Fruit fly (Drosophila melanogaster) whole organism, embryonic: ENCODE measurements around the gene gpp.

ENCODE experiments used
- Atf-2 ChIP-seq: fragments of 200-800 bp; sonication (Bioruptor generic); optimal IDR thresholded peaks from 2 replicates; lab custom pipeline; 2016; ENCODE audit warnings: missing biosample characterization, missing genetic modification characterization
- B-H2 ChIP-seq: fragments of 200-800 bp; sonication (Bioruptor generic); optimal IDR thresholded peaks from 2 replicates; lab custom pipeline; 2018; ENCODE audit warnings: missing biosample characterization, mild to moderate bottlenecking, missing genetic modification characterization
- CG1024 ChIP-seq: fragments of 200-800 bp; sonication (Bioruptor generic); IDR thresholded peaks from 2 replicates; pipeline ENCODE4 v1.3.6; 2022; ENCODE audit warnings: missing biosample characterization, missing genetic modification characterization
- CG10654 ChIP-seq: fragments of 200-800 bp; sonication (Bioruptor generic); optimal IDR thresholded peaks from 2 replicates; lab custom pipeline; 2016; ENCODE audit warnings: missing biosample characterization, missing genetic modification characterization
- CG1233 ChIP-seq: fragments of 200-800 bp; sonication (Bioruptor generic); optimal IDR thresholded peaks from 4 replicates; lab custom pipeline; 2018; ENCODE audit warnings: missing biosample characterization, mild to moderate bottlenecking, missing genetic modification characterization
- CG13775 ChIP-seq: fragments of 200-800 bp; sonication (Bioruptor generic); optimal IDR thresholded peaks from 3 replicates; lab custom pipeline; 2017; ENCODE audit warnings: missing biosample characterization, mild to moderate bottlenecking, missing genetic modification characterization
- CG14965 ChIP-seq: fragments of 200-800 bp; sonication (Bioruptor generic); optimal IDR thresholded peaks from 2 replicates; lab custom pipeline; 2016; ENCODE audit warnings: missing biosample characterization, missing genetic modification characterization, borderline replicate concordance
- CG1529 ChIP-seq: fragments of 200-800 bp; sonication (Bioruptor generic); optimal IDR thresholded peaks from 3 replicates; lab custom pipeline; 2018; ENCODE audit warnings: missing biosample characterization, missing genetic modification characterization
- CG1647 ChIP-seq: fragments of 200-800 bp; sonication (Bioruptor generic); optimal IDR thresholded peaks from 3 replicates; lab custom pipeline; 2016; ENCODE audit warnings: missing biosample characterization, missing genetic modification characterization
- CG17612 ChIP-seq: fragments of 200-800 bp; sonication (Bioruptor generic); IDR thresholded peaks from 2 replicates; pipeline ENCODE4 v1.3.6; 2022; ENCODE audit warnings: missing biosample characterization, missing genetic modification characterization
- CG30020 ChIP-seq: fragments of 200-800 bp; optimal IDR thresholded peaks from 2 replicates; lab custom pipeline; 2019; ENCODE audit warnings: missing biosample characterization, mild to moderate bottlenecking, missing genetic modification characterization, moderate library complexity
- CG30403 ChIP-seq: fragments of 200-800 bp; sonication (Bioruptor generic); optimal IDR thresholded peaks from 3 replicates; lab custom pipeline; 2016; ENCODE audit warnings: missing biosample characterization, missing genetic modification characterization
- CG32772 ChIP-seq: fragments of 200-800 bp; sonication (Bioruptor generic); IDR thresholded peaks from 2 replicates; pipeline ENCODE4 v1.3.6; 2022; ENCODE audit warnings: missing biosample characterization, missing genetic modification characterization
- CG43689 ChIP-seq: fragments of 200-800 bp; sonication (Bioruptor generic); IDR thresholded peaks from 2 replicates; pipeline ENCODE4 v1.3.6; 2022; ENCODE audit warnings: missing biosample characterization, missing genetic modification characterization
- CrebB ChIP-seq: fragments of 200-800 bp; sonication (Bioruptor generic); optimal IDR thresholded peaks from 3 replicates; lab custom pipeline; 2018; ENCODE audit warnings: missing biosample characterization, mild to moderate bottlenecking, missing genetic modification characterization
- Dad ChIP-seq: fragments of 200-800 bp; sonication (Bioruptor generic); optimal IDR thresholded peaks from 3 replicates; lab custom pipeline; 2016; ENCODE audit warnings: missing biosample characterization, missing genetic modification characterization
- Dek ChIP-seq: fragments of 200-800 bp; sonication (Bioruptor generic); optimal IDR thresholded peaks from 3 replicates; lab custom pipeline; 2019; ENCODE audit warnings: missing biosample characterization, mild to moderate bottlenecking, missing genetic modification characterization, moderate library complexity
- Doc3 ChIP-seq: fragments of 200-800 bp; sonication (Bioruptor generic); IDR thresholded peaks from 3 replicates; pipeline ENCODE4 v1.3.6; 2022; ENCODE audit warnings: missing biosample characterization, missing genetic modification characterization; ENCODE audit not compliant: partially characterized antibody
- Ets97D ChIP-seq: fragments of 200-800 bp; sonication (Bioruptor generic); optimal IDR thresholded peaks from 3 replicates; lab custom pipeline; 2016; ENCODE audit warnings: missing biosample characterization, missing genetic modification characterization
- Fer2 ChIP-seq: fragments of 200-800 bp; sonication (Bioruptor generic); optimal IDR thresholded peaks from 2 replicates; lab custom pipeline; 2018; ENCODE audit warnings: missing biosample characterization, mild to moderate bottlenecking, missing genetic modification characterization, moderate library complexity
- H15 ChIP-seq: fragments of 200-800 bp; sonication (Bioruptor generic); IDR thresholded peaks from 3 replicates; pipeline ENCODE4 v1.3.6; 2022; ENCODE audit warnings: missing biosample characterization, missing genetic modification characterization
- HLH3B ChIP-seq: fragments of 200-800 bp; sonication (Bioruptor generic); IDR thresholded peaks from 2 replicates; pipeline ENCODE4 v1.3.6; 2022; ENCODE audit warnings: missing biosample characterization, missing genetic modification characterization
- HLH54F ChIP-seq: fragments of 200-800 bp; sonication (Bioruptor generic); optimal IDR thresholded peaks from 3 replicates; lab custom pipeline; 2016; ENCODE audit warnings: missing biosample characterization, missing genetic modification characterization
- HmgZ ChIP-seq: fragments of 200-800 bp; sonication (Bioruptor generic); optimal IDR thresholded peaks from 2 replicates; lab custom pipeline; 2018; ENCODE audit warnings: missing biosample characterization, mild to moderate bottlenecking, missing genetic modification characterization
- Lhr ChIP-seq: fragments of 200-800 bp; sonication (Bioruptor generic); optimal IDR thresholded peaks from 3 replicates; lab custom pipeline; 2017; ENCODE audit warnings: mild to moderate bottlenecking, missing biosample characterization, missing genetic modification reagents, missing genetic modification characterization
- Max ChIP-seq: fragments of 200-800 bp; sonication (Bioruptor generic); optimal IDR thresholded peaks from 2 replicates; lab custom pipeline; 2016; ENCODE audit warnings: missing biosample characterization, mild to moderate bottlenecking, missing genetic modification characterization
- Med ChIP-seq: fragments of 200-800 bp; sonication (Bioruptor generic); peaks from one replicate; lab custom pipeline; 2016; ENCODE audit warnings: missing biosample characterization, missing genetic modification characterization, mild to moderate bottlenecking, inconsistent platforms, moderate library complexity
- PHDP ChIP-seq: fragments of 200-800 bp; sonication (Bioruptor generic); optimal IDR thresholded peaks from 3 replicates; lab custom pipeline; 2018; ENCODE audit warnings: missing biosample characterization, mild to moderate bottlenecking, missing genetic modification characterization, moderate library complexity
- Sox100B ChIP-seq: fragments of 200-800 bp; sonication (Bioruptor generic); optimal IDR thresholded peaks from 3 replicates; lab custom pipeline; 2018; ENCODE audit warnings: missing biosample characterization, mild to moderate bottlenecking, missing genetic modification characterization
- Trl ChIP-seq, 3 experiments: fragments of >200 bp in 2 of 3; fragments of 200-800 bp in 1 of 3; sonication (Bioruptor generic) in 1 of 3; optimal IDR thresholded peaks; 2 replicates in 1 of 3; 3 replicates in 2 of 3; lab custom pipeline; 2016 to 2017; ENCODE audit warnings: missing biosample characterization in 1 of 3, missing genetic modification characterization in 1 of 3
- Xbp1 ChIP-seq: fragments of 200-800 bp; sonication (Bioruptor generic); optimal IDR thresholded peaks from 3 replicates; lab custom pipeline; 2016; ENCODE audit warnings: missing biosample characterization, mild to moderate bottlenecking, missing genetic modification characterization
- YL-1 ChIP-seq: fragments of 200-800 bp; sonication (Bioruptor generic); optimal IDR thresholded peaks from 3 replicates; lab custom pipeline; 2017; ENCODE audit warnings: missing biosample characterization, mild to moderate bottlenecking, missing genetic modification characterization
- amos ChIP-seq: fragments of 200-800 bp; sonication (Bioruptor generic); IDR thresholded peaks from 2 replicates; pipeline ENCODE4 v1.3.6; 2022; ENCODE audit warnings: missing biosample characterization, missing genetic modification characterization; ENCODE audit not compliant: partially characterized antibody
- cg ChIP-seq: fragments of 200-800 bp; sonication (Bioruptor generic); optimal IDR thresholded peaks from 3 replicates; lab custom pipeline; 2019; ENCODE audit warnings: missing biosample characterization, mild to moderate bottlenecking, missing genetic modification characterization, moderate library complexity
- ci ChIP-seq: fragments of 200-800 bp; sonication (Bioruptor generic); IDR thresholded peaks from 3 replicates; pipeline ENCODE4 v1.3.6; 2022; ENCODE audit warnings: missing biosample characterization, missing genetic modification characterization
- croc ChIP-seq: fragments of 200-800 bp; sonication (Bioruptor generic); conservative IDR thresholded peaks from 3 replicates; pipeline ENCODE4 v1.3.6; 2022; ENCODE audit warnings: missing biosample characterization, missing genetic modification characterization
- ems ChIP-seq: fragments of 200-800 bp; sonication (Bioruptor generic); optimal IDR thresholded peaks from 3 replicates; lab custom pipeline; 2016; ENCODE audit warnings: missing biosample characterization, missing genetic modification characterization
- gsb-n ChIP-seq: fragments of 200-800 bp; sonication (Bioruptor generic); optimal IDR thresholded peaks from 3 replicates; lab custom pipeline; 2018; ENCODE audit warnings: missing biosample characterization, mild to moderate bottlenecking, missing genetic modification characterization
- hbn ChIP-seq: fragments of 200-800 bp; sonication (Bioruptor generic); IDR thresholded peaks from 2 replicates; pipeline ENCODE4 v1.3.6; 2022; ENCODE audit warnings: missing biosample characterization, missing genetic modification characterization; ENCODE audit not compliant: partially characterized antibody
- ken ChIP-seq: fragments of 200-800 bp; sonication (Bioruptor generic); IDR thresholded peaks from 3 replicates; pipeline ENCODE4 v1.3.6; 2022; ENCODE audit warnings: missing biosample characterization, missing genetic modification characterization
- lab ChIP-seq: fragments of 200-800 bp; sonication (Bioruptor generic); optimal IDR thresholded peaks from 3 replicates; lab custom pipeline; 2017; ENCODE audit warnings: missing biosample characterization, missing genetic modification characterization, mild to moderate bottlenecking, moderate library complexity, missing genetic modification reagents
- maf-S ChIP-seq: fragments of 200-800 bp; sonication (Bioruptor generic); optimal IDR thresholded peaks from 2 replicates; lab custom pipeline; 2016; ENCODE audit warnings: missing biosample characterization, missing genetic modification characterization
- oc ChIP-seq: fragments of 200-800 bp; sonication (Bioruptor generic); optimal IDR thresholded peaks from 2 replicates; lab custom pipeline; 2018; ENCODE audit warnings: missing biosample characterization, mild to moderate bottlenecking, missing genetic modification characterization, moderate library complexity
- pb ChIP-seq: fragments of 200-800 bp; sonication (Bioruptor generic); optimal IDR thresholded peaks from 3 replicates; lab custom pipeline; 2016; ENCODE audit warnings: missing biosample characterization, missing genetic modification characterization
- pho ChIP-seq: fragments of 200-800 bp; sonication (Bioruptor generic); optimal IDR thresholded peaks from 2 replicates; lab custom pipeline; 2016; ENCODE audit warnings: missing biosample characterization, missing genetic modification characterization
- pros ChIP-seq: fragments of 200-800 bp; sonication (Bioruptor generic); optimal IDR thresholded peaks from 3 replicates; lab custom pipeline; 2019; ENCODE audit warnings: missing biosample characterization, mild to moderate bottlenecking, missing genetic modification characterization, moderate library complexity
- sna ChIP-seq: fragments of 200-800 bp; sonication (Bioruptor generic); IDR thresholded peaks from 2 replicates; pipeline ENCODE4 v1.3.6; 2022; ENCODE audit warnings: missing biosample characterization, missing genetic modification characterization; ENCODE audit not compliant: partially characterized antibody
- stwl ChIP-seq: fragments of 200-800 bp; sonication (Bioruptor generic); optimal IDR thresholded peaks from 3 replicates; lab custom pipeline; 2018; ENCODE audit warnings: missing biosample characterization, mild to moderate bottlenecking, missing genetic modification characterization, moderate library complexity
- vvl ChIP-seq: fragments of 200-800 bp; sonication (Bioruptor generic); IDR thresholded peaks from 2 replicates; pipeline ENCODE4 v1.3.6; 2022; ENCODE audit warnings: missing biosample characterization, missing genetic modification characterization
- zfh1 ChIP-seq: fragments of 200-800 bp; sonication (Bioruptor generic); IDR thresholded peaks from 3 replicates; pipeline ENCODE4 v1.3.6; 2022; ENCODE audit warnings: missing biosample characterization, missing genetic modification characterization

Gene gpp

DNA sequence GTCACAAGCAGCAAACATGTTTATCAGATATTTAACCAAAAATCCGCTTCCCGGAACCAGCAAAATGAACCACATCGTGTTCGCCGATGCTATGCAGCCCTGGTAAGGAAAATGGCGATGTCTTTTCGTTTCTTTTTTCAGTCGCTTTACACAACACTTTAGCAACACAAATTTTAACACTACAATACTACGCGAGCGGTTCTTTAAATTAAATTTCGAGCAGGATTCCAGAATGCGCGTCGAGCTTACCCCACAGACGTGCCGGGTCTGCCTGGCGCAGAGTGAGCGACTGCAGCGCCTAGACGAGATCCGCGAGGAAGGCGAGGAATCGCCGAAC, 50.4 kb downstream of the gpp start, which contains the start of gene Zif (continued):
- no peak for TF ChIP-seq Trl (optimal IDR thresholded peaks at IDR 0.05; lab: Kevin White, UChicago)
- peak; percentile 18 for TF ChIP-seq Trl (GFP tag; optimal IDR thresholded peaks at IDR 0.05; lab: Kevin White, UChicago)
- TF ChIP-seq ci (GFP tag; lab: Robert Waterston, UW), result peak; percentile 86
- no peak for TF ChIP-seq PHDP (tag; lab: Kevin White, UChicago)
- TF ChIP-seq Max, result peak; percentile 15
- no peak for TF ChIP-seq CG1024 (GFP tag; lab: Robert Waterston, UW)
- no peak for TF ChIP-seq hbn (GFP tag; lab: Robert Waterston, UW)
- TF ChIP-seq pros (GFP tag; lab: Kevin White, UChicago), result no peak
- TF ChIP-seq CG30020, result peak; percentile 28
- TF ChIP-seq stwl (tag; lab: Kevin White, UChicago), result peak; percentile 31
- peak; percentile 61 for TF ChIP-seq Xbp1
- TF ChIP-seq CrebB (tag; lab: Kevin White, UChicago), result peak; percentile 7
- no peak for TF ChIP-seq CG1529 (GFP tag; lab: Kevin White, UChicago)
- TF ChIP-seq maf-S (GFP tag; lab: Kevin White, UChicago), result peak; percentile 65
- TF ChIP-seq CG13775 (GFP tag; lab: Kevin White, UChicago), result peak; percentile 12
- TF ChIP-seq vvl (GFP tag; lab: Robert Waterston, UW), result peak; percentile 70
- TF ChIP-seq zfh1 (GFP tag; lab: Robert Waterston, UW), result peak; percentile 47; the same call in 1 of the 3 replicates
- TF ChIP-seq CG17612, result no peak
- 0 out of 3 replicates have a peak, but pooled peaks have one; percentile 16 for TF ChIP-seq Doc3 (GFP tag; lab: Robert Waterston, UW)
- no peak for TF ChIP-seq CG43689
- TF ChIP-seq Med (GFP tag; lab: Kevin White, UChicago), result peak; percentile 95
- TF ChIP-seq CG10654 (GFP tag; lab: Kevin White, UChicago), result peak; percentile 3
- TF ChIP-seq H15 (GFP tag; lab: Robert Waterston, UW), result no peak; the same call in 2 of the 3 replicates
- TF ChIP-seq amos (GFP tag; lab: Robert Waterston, UW), result peak; percentile 56
- no peak; the same call in 2 of the 3 replicates for TF ChIP-seq croc
- TF ChIP-seq lab (GFP tag; lab: Kevin White, UChicago), result no peak
- TF ChIP-seq CG30403 (GFP tag; lab: Kevin White, UChicago), result peak; percentile 31
- no peak for TF ChIP-seq Fer2 (tag; lab: Kevin White, UChicago)
- peak; percentile 71 for TF ChIP-seq HLH54F
- TF ChIP-seq B-H2 (GFP tag; lab: Kevin White, UChicago), result peak; percentile 41
- no peak for TF ChIP-seq Atf-2 (GFP tag; lab: Kevin White, UChicago)
- peak; percentile 42 for TF ChIP-seq CG1647 (GFP tag; lab: Kevin White, UChicago)
- TF ChIP-seq Sox100B (GFP tag; lab: Kevin White, UChicago), result no peak
- peak; percentile 45 for TF ChIP-seq ems
- no peak for TF ChIP-seq cg
- TF ChIP-seq gsb-n, result no peak
- no peak for TF ChIP-seq CG1233 (GFP tag; lab: Kevin White, UChicago)
- TF ChIP-seq pho, result peak; percentile 53
- no peak for TF ChIP-seq CG14965 (GFP tag; lab: Kevin White, UChicago)
- no peak for TF ChIP-seq pb (GFP tag; lab: Kevin White, UChicago)
- TF ChIP-seq Lhr, result no peak
- TF ChIP-seq Dek, result no peak
- peak; percentile 76; the same call in 2 of the 3 replicates for TF ChIP-seq ken (GFP tag; lab: Robert Waterston, UW)
- peak; percentile 21; the same call in 1 of the 2 replicates for TF ChIP-seq CG32772
- peak; percentile 64 for TF ChIP-seq YL-1 (GFP tag; lab: Kevin White, UChicago)
- TF ChIP-seq Dad (GFP tag; lab: Kevin White, UChicago), result peak; percentile 34
- no peak for TF ChIP-seq oc
- 0 out of 2 replicates have a peak, but pooled peaks have one; percentile 20 for TF ChIP-seq HLH3B (GFP tag; lab: Robert Waterston, UW)
- peak; percentile 35 for TF ChIP-seq Ets97D
- TF ChIP-seq sna (GFP tag; lab: Robert Waterston, UW), result no peak
- TF ChIP-seq HmgZ (tag; lab: Kevin White, UChicago), result peak; percentile 67
